Worm (Caenorhabditis elegans) whole organism, L3 larva: ENCODE results near the gene C04E12.5.

Experiments used
- ZK546.5 ChIP-seq: sonication (generic microtip); optimal IDR thresholded peaks from 2 replicates; lab custom pipeline; 2017; ENCODE audit warnings: missing biosample characterization, missing genetic modification characterization
- ama-1 ChIP-seq: fragments of 150-350 bp; optimal IDR thresholded peaks from 2 replicates; lab custom pipeline; 2018
- ceh-16 ChIP-seq: sonication (generic microtip); optimal IDR thresholded peaks from 2 replicates; lab custom pipeline; 2017; ENCODE audit warnings: missing biosample characterization, missing genetic modification characterization
- ceh-28 ChIP-seq: fragments of 150-350 bp; optimal IDR thresholded peaks from 2 replicates; lab custom pipeline; 2014; ENCODE audit warnings: missing biosample characterization, missing genetic modification reagents, missing genetic modification characterization
- ceh-9 ChIP-seq: sonication (generic microtip); optimal IDR thresholded peaks from 2 replicates; lab custom pipeline; 2018; ENCODE audit warnings: missing biosample characterization, missing genetic modification characterization
- daf-12 ChIP-seq: fragments of 150-350 bp; optimal IDR thresholded peaks from 2 replicates; lab custom pipeline; 2014; ENCODE audit warnings: missing biosample characterization, missing genetic modification reagents, missing genetic modification characterization
- egl-27 ChIP-seq: sonication (generic microtip); optimal IDR thresholded peaks from 4 replicates; lab custom pipeline; 2017; ENCODE audit warnings: missing biosample characterization, missing genetic modification reagents, missing genetic modification characterization
- elt-1 ChIP-seq: fragments of 150-350 bp; optimal IDR thresholded peaks from 2 replicates; lab custom pipeline; 2014; ENCODE audit warnings: missing biosample characterization, missing genetic modification characterization
- fkh-10 ChIP-seq: sonication (generic microtip); optimal IDR thresholded peaks from 2 replicates; lab custom pipeline; 2017; ENCODE audit warnings: missing biosample characterization, missing genetic modification reagents, missing genetic modification characterization
- lin-15B ChIP-seq: fragments of 150-350 bp; optimal IDR thresholded peaks from 2 replicates; lab custom pipeline; 2014; ENCODE audit warnings: missing biosample characterization, missing genetic modification characterization
- nhr-12 ChIP-seq: fragments of 150-350 bp; optimal IDR thresholded peaks from 2 replicates; lab custom pipeline; 2014; ENCODE audit warnings: missing biosample characterization, missing genetic modification characterization
- nhr-76 ChIP-seq: fragments of 150-350 bp; sonication (generic microtip); optimal IDR thresholded peaks from 5 replicates; lab custom pipeline; 2014; ENCODE audit warnings: missing biosample characterization, missing genetic modification characterization
- pha-4 ChIP-seq: fragments of 150-350 bp; optimal IDR thresholded peaks from 2 replicates; lab custom pipeline; 2014; ENCODE audit warnings: missing biosample characterization, missing genetic modification reagents, missing genetic modification characterization
- snpc-4 ChIP-seq: fragments of 150-350 bp; optimal IDR thresholded peaks from 2 replicates; lab custom pipeline; 2014; ENCODE audit warnings: missing biosample characterization, missing genetic modification characterization

- TF ChIP-seq snpc-4 (tag; lab: Kevin White, UChicago) (no peak), ZK546.5 (tag; lab: Kevin White, UChicago) (no peak), elt-1 (no peak), ceh-16 (no peak), fkh-10 (GFP tag; lab: Kevin White, UChicago) (no peak), lin-15B (tag; lab: Kevin White, UChicago) (no peak), ama-1 (lab: Kevin White, UChicago) (no peak), ceh-9 (tag; lab: Kevin White, UChicago) (no peak), nhr-76 (tag; lab: Kevin White, UChicago) (no peak), egl-27 (no peak), nhr-12 (tag; lab: Kevin White, UChicago) (no peak), pha-4 (no peak), ceh-28 (tag; lab: Kevin White, UChicago) (no peak), daf-12 (tag; lab: Kevin White, UChicago) (no peak)
These were observed 39.9 kb downstream of the C04E12.5 start, which contains the start of gene T20D4.11 for ce11 chrV:3398314-3398713.
